Worm (Caenorhabditis elegans): ENCODE data around the gene nuc-1.

Gene nuc-1

ce11 chrX:9551112-9551511, 11.4 kb downstream of the nuc-1 start:
- no peak for TF ChIP-seq tab-1 (GFP tag; IDR thresholded peaks at IDR 0.05)
- no peak for TF ChIP-seq klf-2 (GFP tag; conservative IDR thresholded peaks at IDR 0.05)
- no peak for TF ChIP-seq med-1 (GFP tag; optimal IDR thresholded peaks at IDR 0.05; ENCODE audit: insufficient read depth)
- TF ChIP-seq ref-1 (GFP tag; conservative IDR thresholded peaks at IDR 0.05): no peak
- no peak for TF ChIP-seq cog-1 (tag; optimal IDR thresholded peaks at IDR 0.05)
- no peak for TF ChIP-seq ztf-29 (GFP tag; IDR thresholded peaks at IDR 0.05)
- no peak for TF ChIP-seq flt-1 (GFP tag; IDR thresholded peaks at IDR 0.05)
- no peak for TF ChIP-seq ztf-23 (GFP tag; IDR thresholded peaks at IDR 0.05)
- TF ChIP-seq T22C8.4 (GFP tag; IDR thresholded peaks at IDR 0.05): no peak

- TF ChIP-seq ztf-23 (GFP tag; IDR thresholded peaks at IDR 0.05) (no peak), flt-1 (GFP tag; IDR thresholded peaks at IDR 0.05) (0 out of 2 replicates have a peak, but pooled peaks have one; percentile 20), tab-1 (GFP tag; IDR thresholded peaks at IDR 0.05) (no peak)
These were observed 12.7 kb downstream of the nuc-1 start for ce11 chrX:9552404-9552803.

- TF ChIP-seq ztf-29 (GFP tag; IDR thresholded peaks at IDR 0.05) (no peak), ztf-23 (GFP tag; IDR thresholded peaks at IDR 0.05) (no peak), flt-1 (GFP tag; IDR thresholded peaks at IDR 0.05) (no peak), cog-1 (tag; optimal IDR thresholded peaks at IDR 0.05) (no peak), ref-1 (GFP tag; conservative IDR thresholded peaks at IDR 0.05) (no peak), tab-1 (GFP tag; IDR thresholded peaks at IDR 0.05) (no peak), T22C8.4 (GFP tag; IDR thresholded peaks at IDR 0.05) (no peak), med-1 (GFP tag; optimal IDR thresholded peaks at IDR 0.05; ENCODE audit: insufficient read depth) (no peak)
These were observed 13.4 kb downstream of the nuc-1 start for ce11 chrX:9553095-9553494.

ce11 chrX:9555238-9555637, 15.5 kb downstream of the nuc-1 start:
- TF ChIP-seq klf-2 (GFP tag; conservative IDR thresholded peaks at IDR 0.05) (no peak), ztf-29 (GFP tag; IDR thresholded peaks at IDR 0.05) (no peak), ref-1 (GFP tag; conservative IDR thresholded peaks at IDR 0.05) (no peak), flt-1 (GFP tag; IDR thresholded peaks at IDR 0.05) (no peak), T22C8.4 (GFP tag; IDR thresholded peaks at IDR 0.05) (no peak), cog-1 (tag; optimal IDR thresholded peaks at IDR 0.05) (no peak), tab-1 (GFP tag; IDR thresholded peaks at IDR 0.05) (no peak), med-1 (GFP tag; optimal IDR thresholded peaks at IDR 0.05; ENCODE audit: insufficient read depth) (no peak), ztf-23 (GFP tag; IDR thresholded peaks at IDR 0.05) (no peak)

- no peak for TF ChIP-seq med-1 (GFP tag; optimal IDR thresholded peaks at IDR 0.05; ENCODE audit: insufficient read depth)
- no peak for TF ChIP-seq klf-2 (GFP tag; conservative IDR thresholded peaks at IDR 0.05)
- TF ChIP-seq tab-1 (GFP tag; IDR thresholded peaks at IDR 0.05): no peak
- TF ChIP-seq ztf-23 (GFP tag; IDR thresholded peaks at IDR 0.05): no peak
These were observed 16.3 kb downstream of the nuc-1 start for ce11 chrX:9556038-9556437.

ce11 chrX:9560931-9561330, 21.2 kb downstream of the nuc-1 start:
- no peak for TF ChIP-seq ztf-23 (GFP tag; IDR thresholded peaks at IDR 0.05)
- TF ChIP-seq med-1 (GFP tag; optimal IDR thresholded peaks at IDR 0.05; ENCODE audit: insufficient read depth): no peak
- TF ChIP-seq tab-1 (GFP tag; IDR thresholded peaks at IDR 0.05): peak; percentile 30; the same call in 1 of the 2 replicates
- TF ChIP-seq flt-1 (GFP tag; IDR thresholded peaks at IDR 0.05): 0 out of 2 replicates have a peak, but pooled peaks have one; percentile 36
- no peak for TF ChIP-seq ztf-29 (GFP tag; IDR thresholded peaks at IDR 0.05)

ce11 chrX:9565881-9566280, 26.2 kb downstream of the nuc-1 start, which contains the start of gene moc-5:
Gene moc-5 (minus strand): TSS chrX:9565981.
- TF ChIP-seq med-1 (GFP tag; optimal IDR thresholded peaks at IDR 0.05; ENCODE audit: insufficient read depth): no peak
- TF ChIP-seq ztf-29 (GFP tag; IDR thresholded peaks at IDR 0.05): no peak
- TF ChIP-seq tab-1 (GFP tag; IDR thresholded peaks at IDR 0.05): no peak
- no peak for TF ChIP-seq ztf-23 (GFP tag; IDR thresholded peaks at IDR 0.05)
- TF ChIP-seq klf-2 (GFP tag; conservative IDR thresholded peaks at IDR 0.05): no peak
- TF ChIP-seq T22C8.4 (GFP tag; IDR thresholded peaks at IDR 0.05): no peak
- no peak for TF ChIP-seq flt-1 (GFP tag; IDR thresholded peaks at IDR 0.05)

- no peak for TF ChIP-seq ztf-29 (GFP tag; IDR thresholded peaks at IDR 0.05)
- no peak for TF ChIP-seq tab-1 (GFP tag; IDR thresholded peaks at IDR 0.05)
- TF ChIP-seq flt-1 (GFP tag; IDR thresholded peaks at IDR 0.05): no peak
- TF ChIP-seq cog-1 (tag; optimal IDR thresholded peaks at IDR 0.05): no peak
- no peak for TF ChIP-seq ztf-23 (GFP tag; IDR thresholded peaks at IDR 0.05)
- TF ChIP-seq med-1 (GFP tag; optimal IDR thresholded peaks at IDR 0.05; ENCODE audit: insufficient read depth): no peak
- no peak for TF ChIP-seq T22C8.4 (GFP tag; IDR thresholded peaks at IDR 0.05)
- no peak for TF ChIP-seq klf-2 (GFP tag; conservative IDR thresholded peaks at IDR 0.05)
- no peak for TF ChIP-seq ref-1 (GFP tag; conservative IDR thresholded peaks at IDR 0.05)
These were observed 26.7 kb downstream of the nuc-1 start, which contains the start of gene F49E2.2 for ce11 chrX:9566429-9566828. Gene F49E2.2 (plus strand): TSS chrX:9566729.

ce11 chrX:9568574-9568973, 28.9 kb downstream of the nuc-1 start:
- TF ChIP-seq T22C8.4 (GFP tag; IDR thresholded peaks at IDR 0.05) (no peak), klf-2 (GFP tag; conservative IDR thresholded peaks at IDR 0.05) (no peak), med-1 (GFP tag; optimal IDR thresholded peaks at IDR 0.05; ENCODE audit: insufficient read depth) (no peak), ztf-23 (GFP tag; IDR thresholded peaks at IDR 0.05) (no peak), ztf-29 (GFP tag; IDR thresholded peaks at IDR 0.05) (no peak), flt-1 (GFP tag; IDR thresholded peaks at IDR 0.05) (no peak)

ce11 chrX:9576928-9577327, 37.2 kb downstream of the nuc-1 start, which contains the start of gene glb-17:
Gene glb-17 (minus strand): TSS chrX:9577028.
- TF ChIP-seq flt-1 (GFP tag; IDR thresholded peaks at IDR 0.05): no peak
- TF ChIP-seq klf-2 (GFP tag; conservative IDR thresholded peaks at IDR 0.05): no peak
- no peak for TF ChIP-seq tab-1 (GFP tag; IDR thresholded peaks at IDR 0.05)
- no peak for TF ChIP-seq med-1 (GFP tag; optimal IDR thresholded peaks at IDR 0.05; ENCODE audit: insufficient read depth)
- TF ChIP-seq ztf-23 (GFP tag; IDR thresholded peaks at IDR 0.05): no peak
- TF ChIP-seq T22C8.4 (GFP tag; IDR thresholded peaks at IDR 0.05): no peak
- no peak for TF ChIP-seq ref-1 (GFP tag; conservative IDR thresholded peaks at IDR 0.05)
- TF ChIP-seq cog-1 (tag; optimal IDR thresholded peaks at IDR 0.05): no peak
- no peak for TF ChIP-seq ztf-29 (GFP tag; IDR thresholded peaks at IDR 0.05)
